Worm (Caenorhabditis elegans) whole organism, mixed stage, embryonic: ENCODE data around the gene Y67D8C.6.

Source experiments
- mls-2 ChIP-seq: sonication (generic microtip); optimal IDR thresholded peaks from 2 replicates; lab custom pipeline; 2016; ENCODE audit warnings: mild to moderate bottlenecking, missing genetic modification characterization, moderate library complexity, missing compliant biosample characterization
- nhr-12 ChIP-seq: fragments of 150-350 bp; optimal IDR thresholded peaks from 2 replicates; lab custom pipeline; 2014; ENCODE audit warnings: missing biosample characterization, missing genetic modification characterization
- pha-4 ChIP-seq: fragments of 150-350 bp; optimal IDR thresholded peaks from 2 replicates; lab custom pipeline; 2018; ENCODE audit warnings: missing biosample characterization, missing genetic modification reagents, missing genetic modification characterization

DNA sequence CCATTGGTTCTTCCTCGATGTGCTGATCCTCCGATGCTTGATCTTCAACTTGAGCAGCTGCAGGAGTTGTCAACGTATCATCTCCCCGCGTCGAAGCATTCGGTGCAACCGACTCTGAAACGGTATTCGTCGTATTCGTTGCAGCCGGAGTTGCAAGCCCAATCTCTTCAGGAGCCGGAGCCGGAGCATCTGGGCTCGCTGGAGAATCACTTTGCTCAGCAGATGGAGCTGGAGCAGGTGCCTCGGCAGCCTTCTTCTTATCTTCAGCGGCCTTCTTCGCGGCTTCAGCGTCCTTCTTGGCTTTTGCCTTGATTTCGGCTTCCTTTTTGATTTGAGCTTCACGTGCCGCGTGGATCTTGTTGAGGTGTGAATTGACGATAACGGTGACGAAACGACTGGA is 24.4 kb downstream of the Y67D8C.6 start:
- TF ChIP-seq nhr-12 (no peak), mls-2 (no peak), pha-4 (tag; lab: Kevin White, UChicago) (no peak)
